Worm (Caenorhabditis elegans): ENCODE data around the gene dig-1.

DNA sequence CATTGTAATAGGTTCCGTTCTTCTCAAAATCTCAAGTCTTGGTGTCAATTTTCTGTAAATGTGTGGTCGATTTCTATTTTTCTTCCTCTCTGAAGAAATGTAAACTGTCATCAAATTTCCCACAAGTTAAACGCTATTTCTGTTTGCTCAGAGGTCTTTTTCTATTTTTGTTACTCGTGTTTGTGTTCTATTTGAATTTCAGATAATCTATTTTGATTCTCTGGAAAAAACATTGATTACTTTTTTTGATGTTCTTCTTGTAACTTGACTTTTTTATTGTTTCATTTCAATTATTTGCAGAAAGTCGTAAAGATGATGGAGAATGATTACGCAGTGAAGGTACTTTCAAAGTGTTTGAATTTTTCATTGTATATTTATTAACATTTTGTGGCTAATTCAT, 56.4 kb downstream of the dig-1 start, which contains the start of gene lim-8:
- TF ChIP-seq pha-4 (tag; optimal IDR thresholded peaks at IDR 0.05) (no peak), hmg-1.2 (GFP tag; IDR thresholded peaks at IDR 0.05) (no peak), nhr-27 (tag; optimal IDR thresholded peaks at IDR 0.05) (no peak), ccch-3 (GFP tag; optimal IDR thresholded peaks at IDR 0.05) (no peak), fkh-3 (tag; optimal IDR thresholded peaks at IDR 0.05) (no peak), hlh-12 (tag; optimal IDR thresholded peaks at IDR 0.05) (no peak), rcor-1 (GFP tag; IDR thresholded peaks at IDR 0.05) (no peak)
